Fruit fly (Drosophila melanogaster): Measurements from ENCODE around the gene Task6.

Task6 gene

DNA sequence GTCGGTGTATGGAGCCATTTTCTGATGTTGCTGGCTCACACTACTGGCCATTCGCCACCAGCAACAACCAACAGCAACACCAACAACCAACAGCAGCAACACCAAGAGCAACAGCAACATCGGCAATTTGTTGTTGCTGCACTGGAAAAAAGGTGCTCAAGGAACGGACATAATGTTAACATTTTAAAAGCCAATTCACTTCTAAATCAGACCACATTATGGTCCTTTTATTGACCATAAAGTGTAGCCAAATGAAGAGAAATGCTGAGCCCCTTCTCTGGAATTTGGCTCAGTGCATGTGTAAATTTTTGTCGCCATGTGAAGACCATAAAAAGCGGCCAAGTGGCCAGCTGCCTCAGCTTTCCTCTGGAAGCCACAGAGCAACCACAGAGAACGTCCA, 42.5 kb upstream of the Task6 start (continued):
- TF ChIP-seq onecut (GFP tag; IDR thresholded peaks at IDR 0.05) (0 out of 2 replicates have a peak, but pooled peaks have one; percentile 9), D (optimal IDR thresholded peaks at IDR 0.05) (no peak), D (GFP tag; optimal IDR thresholded peaks at IDR 0.05) (no peak), ind (GFP tag; optimal IDR thresholded peaks at IDR 0.05) (peak; percentile 9), HLH3B (GFP tag; IDR thresholded peaks at IDR 0.05) (peak; percentile 60), zf30C (GFP tag; optimal IDR thresholded peaks at IDR 0.05) (no peak), CG12219 (GFP tag; optimal IDR thresholded peaks at IDR 0.05) (no peak), Nf-YA (GFP tag; IDR thresholded peaks at IDR 0.05) (peak; percentile 46; the same call in 1 of the 2 replicates), gcm (GFP tag; optimal IDR thresholded peaks at IDR 0.05) (no peak), Kr (GFP tag; optimal IDR thresholded peaks at IDR 0.05) (no peak), CG2120 (GFP tag; optimal IDR thresholded peaks at IDR 0.05) (no peak), CG4282 (GFP tag; optimal IDR thresholded peaks at IDR 0.05) (no peak), TFAM (GFP tag; optimal IDR thresholded peaks at IDR 0.05) (no peak), NFAT (GFP tag; IDR thresholded peaks at IDR 0.05) (no peak), dm (GFP tag; optimal IDR thresholded peaks at IDR 0.05) (no peak), Hr78 (GFP tag; optimal IDR thresholded peaks at IDR 0.05) (peak in 1 of 2 experiments; percentile 14), Ets97D (GFP tag; optimal IDR thresholded peaks at IDR 0.05) (peak; percentile 7), sd (tag; optimal IDR thresholded peaks at IDR 0.05) (no peak), sima (GFP tag; optimal IDR thresholded peaks at IDR 0.05) (no peak), CG11247 (GFP tag; IDR thresholded peaks at IDR 0.05) (no peak), gt (GFP tag; IDR thresholded peaks at IDR 0.05) (peak; percentile 27; the same call in 1 of the 2 replicates), Fer1 (GFP tag; optimal IDR thresholded peaks at IDR 0.05) (no peak), CG13424 (tag; optimal IDR thresholded peaks at IDR 0.05) (peak; percentile 5), CG18262 (tag; optimal IDR thresholded peaks at IDR 0.05) (no peak), ranshi (GFP tag; IDR thresholded peaks at IDR 0.05) (peak; percentile 41; the same call in 1 of the 2 replicates), Sin3A (optimal IDR thresholded peaks at IDR 0.05) (no peak), pb (GFP tag; optimal IDR thresholded peaks at IDR 0.05) (peak; percentile 44), CG32772 (GFP tag; IDR thresholded peaks at IDR 0.05) (0 out of 2 replicates have a peak, but pooled peaks have one; percentile 48), slbo (GFP tag; IDR thresholded peaks at IDR 0.05) (peak; percentile 29; the same call in 1 of the 2 replicates), CG18599 (GFP tag; optimal IDR thresholded peaks at IDR 0.05) (no peak), CG31388 (GFP tag; optimal IDR thresholded peaks at IDR 0.05) (no peak), Atf6 (GFP tag; IDR thresholded peaks at IDR 0.05) (no peak), CG30020 (tag; optimal IDR thresholded peaks at IDR 0.05) (no peak), dysf (GFP tag; IDR thresholded peaks at IDR 0.05) (peak; percentile 44; the same call in 1 of the 3 replicates), ac (GFP tag; optimal IDR thresholded peaks at IDR 0.05) (no peak), CG10321 (GFP tag; IDR thresholded peaks at IDR 0.05) (no peak), CG30403 (GFP tag; optimal IDR thresholded peaks at IDR 0.05) (peak; percentile 51), al (GFP tag; IDR thresholded peaks at IDR 0.05) (no peak), CG18764 (GFP tag; optimal IDR thresholded peaks at IDR 0.05) (no peak), Rx (GFP tag; IDR thresholded peaks at IDR 0.05) (peak; percentile 23; the same call in 1 of the 2 replicates), inv (GFP tag; IDR thresholded peaks at IDR 0.05; ENCODE audit: partially characterized antibody) (no peak), CG32532 (GFP tag; IDR thresholded peaks at IDR 0.05) (no peak), aop (GFP tag; IDR thresholded peaks at IDR 0.05) (peak; percentile 21; the same call in 1 of the 2 replicates), Gug (GFP tag; IDR thresholded peaks at IDR 0.05) (peak; percentile 15; the same call in 1 of the 4 replicates), CG17361 (GFP tag; IDR thresholded peaks at IDR 0.05) (no peak), CG33213 (GFP tag; optimal IDR thresholded peaks at IDR 0.05) (peak; percentile 41), CG10959 (GFP tag; IDR thresholded peaks at IDR 0.05) (0 out of 2 replicates have a peak, but pooled peaks have one; percentile 15), grau (tag; optimal IDR thresholded peaks at IDR 0.05) (no peak), ATbp (GFP tag; optimal IDR thresholded peaks at IDR 0.05) (peak; percentile 24), kay (GFP tag; optimal IDR thresholded peaks at IDR 0.05) (peak; percentile 50), CG12391 (tag; optimal IDR thresholded peaks at IDR 0.05) (peak; percentile 12), CG4820 (GFP tag; optimal IDR thresholded peaks at IDR 0.05) (peak; percentile 6)
